Worm (Caenorhabditis elegans) whole organism, L3 larva: ENCODE data around the gene cul-1.

Source experiments
- R02D3.7 ChIP-seq: fragments of 150-350 bp; optimal IDR thresholded peaks from 2 replicates; lab custom pipeline; 2014; ENCODE audit warnings: missing biosample characterization, missing genetic modification characterization
- ZK546.5 ChIP-seq: sonication (generic microtip); optimal IDR thresholded peaks from 2 replicates; lab custom pipeline; 2017; ENCODE audit warnings: missing biosample characterization, missing genetic modification characterization
- aly-2 ChIP-seq: fragments of 150-350 bp; optimal IDR thresholded peaks from 2 replicates; lab custom pipeline; 2014; ENCODE audit warnings: missing biosample characterization, missing genetic modification characterization
- ama-1 ChIP-seq: fragments of 150-350 bp; optimal IDR thresholded peaks from 2 replicates; lab custom pipeline; 2018
- ceh-16 ChIP-seq: sonication (generic microtip); optimal IDR thresholded peaks from 2 replicates; lab custom pipeline; 2017; ENCODE audit warnings: missing biosample characterization, missing genetic modification characterization
- ceh-28 ChIP-seq: fragments of 150-350 bp; optimal IDR thresholded peaks from 2 replicates; lab custom pipeline; 2014; ENCODE audit warnings: missing biosample characterization, missing genetic modification reagents, missing genetic modification characterization
- ceh-82 ChIP-seq: fragments of 150-350 bp; optimal IDR thresholded peaks from 2 replicates; lab custom pipeline; 2014; ENCODE audit warnings: missing biosample characterization, missing genetic modification characterization
- ceh-9 ChIP-seq: sonication (generic microtip); optimal IDR thresholded peaks from 2 replicates; lab custom pipeline; 2018; ENCODE audit warnings: missing biosample characterization, missing genetic modification characterization
- daf-12 ChIP-seq: fragments of 150-350 bp; optimal IDR thresholded peaks from 2 replicates; lab custom pipeline; 2014; ENCODE audit warnings: missing biosample characterization, missing genetic modification reagents, missing genetic modification characterization
- egl-27 ChIP-seq: sonication (generic microtip); optimal IDR thresholded peaks from 4 replicates; lab custom pipeline; 2017; ENCODE audit warnings: missing biosample characterization, missing genetic modification reagents, missing genetic modification characterization
- egl-5 ChIP-seq: fragments of 150-350 bp; optimal IDR thresholded peaks from 2 replicates; lab custom pipeline; 2017; ENCODE audit warnings: missing biosample characterization, missing genetic modification reagents, missing genetic modification characterization, inconsistent platforms
- elt-1 ChIP-seq: fragments of 150-350 bp; optimal IDR thresholded peaks from 2 replicates; lab custom pipeline; 2014; ENCODE audit warnings: missing biosample characterization, missing genetic modification characterization
- elt-2 ChIP-seq: sonication (generic microtip); optimal IDR thresholded peaks from 2 replicates; lab custom pipeline; 2016; ENCODE audit warnings: missing genetic modification reagents, mild to moderate bottlenecking, missing genetic modification characterization, missing compliant biosample characterization
- elt-3 ChIP-seq, 3 experiments: fragments of 150-350 bp in 1 of 3; sonication (generic microtip) in 2 of 3; optimal IDR thresholded peaks; 2 replicates in 2 of 3; 4 replicates in 1 of 3; lab custom pipeline; 2014 to 2017; ENCODE audit warnings: missing biosample characterization in 3 of 3, missing genetic modification characterization in 3 of 3
- eor-1 ChIP-seq, 2 experiments: fragments of 150-350 bp; optimal IDR thresholded peaks; 2 replicates each; lab custom pipeline; 2014 to 2018; ENCODE audit warnings: missing biosample characterization in 2 of 2, missing genetic modification characterization in 2 of 2
- fkh-10 ChIP-seq: sonication (generic microtip); optimal IDR thresholded peaks from 2 replicates; lab custom pipeline; 2017; ENCODE audit warnings: missing biosample characterization, missing genetic modification reagents, missing genetic modification characterization
- fkh-2 ChIP-seq: fragments of 150-350 bp; optimal IDR thresholded peaks from 2 replicates; lab custom pipeline; 2014; ENCODE audit warnings: missing biosample characterization, missing genetic modification reagents, missing genetic modification characterization
- fos-1 ChIP-seq: fragments of 150-350 bp; optimal IDR thresholded peaks from 2 replicates; lab custom pipeline; 2014; ENCODE audit warnings: missing biosample characterization, missing genetic modification characterization
- hmg-11 ChIP-seq: sonication (generic microtip); optimal IDR thresholded peaks from 2 replicates; lab custom pipeline; 2016; ENCODE audit warnings: missing genetic modification characterization, missing compliant biosample characterization
- jun-1 ChIP-seq: fragments of 150-350 bp; optimal IDR thresholded peaks from 2 replicates; lab custom pipeline; 2014; ENCODE audit warnings: missing biosample characterization, missing genetic modification reagents, missing genetic modification characterization
- lin-15B ChIP-seq: fragments of 150-350 bp; optimal IDR thresholded peaks from 2 replicates; lab custom pipeline; 2014; ENCODE audit warnings: missing biosample characterization, missing genetic modification characterization
- lin-39 ChIP-seq: fragments of 150-350 bp; optimal IDR thresholded peaks from 2 replicates; lab custom pipeline; 2018; ENCODE audit warnings: missing biosample characterization, missing genetic modification reagents, missing genetic modification characterization
- lsy-12 ChIP-seq: sonication (generic microtip); optimal IDR thresholded peaks from 2 replicates; lab custom pipeline; 2016; ENCODE audit warnings: mild to moderate bottlenecking, missing genetic modification characterization, missing compliant biosample characterization
- mdl-1 ChIP-seq: fragments of 150-350 bp; optimal IDR thresholded peaks from 2 replicates; lab custom pipeline; 2014; ENCODE audit warnings: missing biosample characterization, missing genetic modification characterization
- mml-1 ChIP-seq: fragments of 150-350 bp; sonication (generic microtip); optimal IDR thresholded peaks from 3 replicates; lab custom pipeline; 2014; ENCODE audit warnings: missing biosample characterization, missing genetic modification characterization
- nfya-1 ChIP-seq: sonication (generic microtip); optimal IDR thresholded peaks from 2 replicates; lab custom pipeline; 2017; ENCODE audit warnings: missing genetic modification characterization, mild to moderate bottlenecking, missing compliant biosample characterization, antibody characterized with exemption, moderate library complexity; ENCODE audit not compliant: insufficient read depth
- nhr-11 ChIP-seq: fragments of 150-350 bp; optimal IDR thresholded peaks from 2 replicates; lab custom pipeline; 2014; ENCODE audit warnings: missing biosample characterization, missing genetic modification characterization
- nhr-12 ChIP-seq: fragments of 150-350 bp; optimal IDR thresholded peaks from 2 replicates; lab custom pipeline; 2014; ENCODE audit warnings: missing biosample characterization, missing genetic modification characterization
- nhr-23 ChIP-seq: fragments of 150-350 bp; optimal IDR thresholded peaks from 2 replicates; lab custom pipeline; 2014; ENCODE audit warnings: missing biosample characterization, missing genetic modification reagents, missing genetic modification characterization
- nhr-237 ChIP-seq: fragments of 150-350 bp; optimal IDR thresholded peaks from 2 replicates; lab custom pipeline; 2014; ENCODE audit warnings: missing biosample characterization, missing genetic modification characterization
- nhr-25 ChIP-seq: sonication (generic microtip); optimal IDR thresholded peaks from 2 replicates; lab custom pipeline; 2017; ENCODE audit warnings: missing biosample characterization, missing genetic modification characterization
- nhr-28 ChIP-seq: fragments of 150-350 bp; optimal IDR thresholded peaks from 2 replicates; lab custom pipeline; 2014; ENCODE audit warnings: missing biosample characterization, missing genetic modification characterization
- nhr-43 ChIP-seq: sonication (generic microtip); optimal IDR thresholded peaks from 2 replicates; lab custom pipeline; 2016; ENCODE audit warnings: mild to moderate bottlenecking, missing genetic modification characterization, missing compliant biosample characterization; ENCODE audit not compliant: poor library complexity, severe bottlenecking
- nhr-67 ChIP-seq: fragments of 150-350 bp; optimal IDR thresholded peaks from 2 replicates; lab custom pipeline; 2014; ENCODE audit warnings: missing biosample characterization, missing genetic modification characterization
- nhr-76 ChIP-seq: fragments of 150-350 bp; sonication (generic microtip); optimal IDR thresholded peaks from 5 replicates; lab custom pipeline; 2014; ENCODE audit warnings: missing biosample characterization, missing genetic modification characterization
- nhr-77 ChIP-seq: fragments of 150-350 bp; optimal IDR thresholded peaks from 2 replicates; lab custom pipeline; 2014; ENCODE audit warnings: missing biosample characterization, missing genetic modification characterization
- pha-4 ChIP-seq: fragments of 150-350 bp; optimal IDR thresholded peaks from 2 replicates; lab custom pipeline; 2014; ENCODE audit warnings: missing biosample characterization, missing genetic modification reagents, missing genetic modification characterization
- pqm-1 ChIP-seq: fragments of 150-350 bp; optimal IDR thresholded peaks from 2 replicates; lab custom pipeline; 2017; ENCODE audit warnings: missing biosample characterization, missing genetic modification characterization, inconsistent platforms
- sea-2 ChIP-seq: fragments of 150-350 bp; sonication (generic microtip); optimal IDR thresholded peaks from 4 replicates; lab custom pipeline; 2014; ENCODE audit warnings: missing biosample characterization, missing genetic modification reagents, missing genetic modification characterization
- skn-1 ChIP-seq: fragments of 150-350 bp; optimal IDR thresholded peaks from 2 replicates; lab custom pipeline; 2014; ENCODE audit warnings: missing biosample characterization, missing genetic modification characterization
- snpc-4 ChIP-seq: fragments of 150-350 bp; optimal IDR thresholded peaks from 2 replicates; lab custom pipeline; 2014; ENCODE audit warnings: missing biosample characterization, missing genetic modification characterization
- tbx-2 ChIP-seq: sonication (generic microtip); optimal IDR thresholded peaks from 2 replicates; lab custom pipeline; 2016; ENCODE audit warnings: mild to moderate bottlenecking, missing genetic modification characterization, missing compliant biosample characterization
- unc-39 ChIP-seq: sonication (generic microtip); optimal IDR thresholded peaks from 4 replicates; lab custom pipeline; 2017; ENCODE audit warnings: missing biosample characterization, missing genetic modification characterization
- unc-62 ChIP-seq: fragments of 150-350 bp; sonication (generic microtip); optimal IDR thresholded peaks from 4 replicates; lab custom pipeline; 2014; ENCODE audit warnings: missing biosample characterization, missing genetic modification reagents, missing genetic modification characterization
- zag-1 ChIP-seq: fragments of 150-350 bp; optimal IDR thresholded peaks from 2 replicates; lab custom pipeline; 2014; ENCODE audit warnings: missing biosample characterization, missing genetic modification characterization
- ztf-11 ChIP-seq: fragments of 150-350 bp; optimal IDR thresholded peaks from 2 replicates; lab custom pipeline; 2014; ENCODE audit warnings: missing biosample characterization, missing genetic modification characterization
- ztf-4 ChIP-seq: fragments of 150-350 bp; optimal IDR thresholded peaks from 2 replicates; lab custom pipeline; 2014; ENCODE audit warnings: missing biosample characterization, missing genetic modification characterization

Gene cul-1

ce11 chrIII:10460427-10461163, 10.4 kb upstream of the cul-1 start, which contains the start of gene ecps-1 (continued):
- no peak for TF ChIP-seq daf-12 (tag; lab: Kevin White, UChicago)
- TF ChIP-seq nhr-76 (tag; lab: Kevin White, UChicago), result no peak
- TF ChIP-seq pha-4 (tag; lab: Kevin White, UChicago), result peak; percentile 97
- no peak for TF ChIP-seq ztf-4 (tag; lab: Kevin White, UChicago)
- TF ChIP-seq eor-1 (tag; optimal IDR thresholded peaks at IDR 0.05; lab: Kevin White, UChicago), result no peak
- TF ChIP-seq skn-1 (tag; lab: Kevin White, UChicago), result peak; percentile 97
- TF ChIP-seq nhr-25, result peak; percentile 76
- peak; percentile 13 for TF ChIP-seq elt-1 (tag; lab: Kevin White, UChicago)
- TF ChIP-seq elt-2 (tag; lab: Kevin White, UChicago), result peak; percentile 51
- TF ChIP-seq nhr-237, result no peak
- TF ChIP-seq unc-62, result peak; percentile 12
- no peak for TF ChIP-seq ztf-11 (tag; lab: Kevin White, UChicago)
- no peak for TF ChIP-seq ama-1
- no peak for TF ChIP-seq nhr-28
- TF ChIP-seq lin-39, result peak; percentile 32
- no peak for TF ChIP-seq fkh-2 (tag; lab: Kevin White, UChicago)
- TF ChIP-seq ceh-82 (tag; lab: Kevin White, UChicago), result peak; percentile 62
- no peak for TF ChIP-seq mml-1 (tag; lab: Kevin White, UChicago)
- peak; percentile 89 for TF ChIP-seq nhr-23 (tag; lab: Kevin White, UChicago)
- no peak for TF ChIP-seq ceh-16 (tag; lab: Kevin White, UChicago)
- TF ChIP-seq fkh-10, result peak; percentile 53
- no peak for TF ChIP-seq elt-3 (tag; optimal IDR thresholded peaks at IDR 0.05; lab: Kevin White, UChicago)
- no peak for TF ChIP-seq nhr-77 (tag; lab: Kevin White, UChicago)
- no peak for TF ChIP-seq nfya-1
- no peak for TF ChIP-seq fos-1 (tag; lab: Kevin White, UChicago)

DNA sequence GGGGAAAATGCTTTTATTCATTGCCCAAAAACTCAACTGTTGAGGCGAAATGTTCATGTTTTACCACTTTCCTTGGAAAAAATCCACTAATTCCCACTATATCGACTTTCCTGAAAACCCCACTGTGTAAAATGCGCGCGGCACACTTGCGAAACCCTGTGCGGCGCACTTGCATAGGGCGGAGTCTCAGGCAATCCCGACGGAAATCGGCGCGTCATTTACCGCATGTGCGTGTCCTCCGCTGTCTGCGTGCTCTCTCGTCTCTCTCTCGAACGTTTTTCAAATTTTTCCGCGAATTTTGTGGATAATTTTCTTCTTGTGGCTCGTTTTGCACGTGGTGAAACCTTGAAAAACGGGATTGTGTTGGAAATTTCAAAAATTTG, 9.9 kb upstream of the cul-1 start, which contains the start of gene atx-2:
Gene atx-2 (plus strand): TSS at position 226 of the 383 bp plus-strand sequence.
- no peak for TF ChIP-seq nhr-28
- peak; percentile 98 for TF ChIP-seq hmg-11 (tag; lab: Kevin White, UChicago)
- no peak for TF ChIP-seq nhr-237
- TF ChIP-seq mml-1 (tag; lab: Kevin White, UChicago), result no peak
- TF ChIP-seq nhr-25, result peak; percentile 56
- TF ChIP-seq elt-3 (tag; optimal IDR thresholded peaks at IDR 0.05; lab: Kevin White, UChicago), result no peak
- peak; percentile 11 for TF ChIP-seq pqm-1 (tag; lab: Kevin White, UChicago)
- TF ChIP-seq ceh-9 (tag; lab: Kevin White, UChicago), result no peak
- TF ChIP-seq nfya-1, result peak; percentile 69
- TF ChIP-seq jun-1 (tag; lab: Kevin White, UChicago), result no peak
- no peak for TF ChIP-seq fkh-2 (tag; lab: Kevin White, UChicago)
- TF ChIP-seq eor-1 (tag; optimal IDR thresholded peaks at IDR 0.05; lab: Kevin White, UChicago), result no peak
- peak; percentile 72 for TF ChIP-seq ceh-16 (tag; lab: Kevin White, UChicago)
- TF ChIP-seq mdl-1 (tag; lab: Kevin White, UChicago), result peak; percentile 72
- no peak for TF ChIP-seq nhr-67 (tag; lab: Kevin White, UChicago)
- TF ChIP-seq zag-1, result no peak
- peak; percentile 73 for TF ChIP-seq ceh-28
- TF ChIP-seq skn-1 (tag; lab: Kevin White, UChicago), result peak; percentile 59
- peak; percentile 78 for TF ChIP-seq tbx-2
- TF ChIP-seq daf-12 (tag; lab: Kevin White, UChicago), result no peak
- TF ChIP-seq nhr-76 (tag; lab: Kevin White, UChicago), result no peak
- TF ChIP-seq aly-2 (tag; lab: Kevin White, UChicago), result no peak
- no peak for TF ChIP-seq unc-39 (tag; lab: Kevin White, UChicago)
- TF ChIP-seq ztf-11 (tag; lab: Kevin White, UChicago), result no peak
- TF ChIP-seq elt-2 (tag; lab: Kevin White, UChicago), result peak; percentile 46
- TF ChIP-seq lin-39, result peak; percentile 91
- TF ChIP-seq nhr-23 (tag; lab: Kevin White, UChicago), result peak; percentile 77
- peak; percentile 93 for TF ChIP-seq nhr-43 (tag; lab: Kevin White, UChicago)
- TF ChIP-seq ZK546.5 (tag; lab: Kevin White, UChicago), result no peak
- peak; percentile 32 for TF ChIP-seq snpc-4 (tag; lab: Kevin White, UChicago)
- peak; percentile 26 for TF ChIP-seq egl-5 (tag; lab: Kevin White, UChicago)
- no peak for TF ChIP-seq nhr-77 (tag; lab: Kevin White, UChicago)
- peak; percentile 42 for TF ChIP-seq fkh-10
- TF ChIP-seq lin-15B (tag; lab: Kevin White, UChicago), result peak; percentile 80
- TF ChIP-seq egl-27 (tag; lab: Kevin White, UChicago), result peak; percentile 22
- no peak for TF ChIP-seq ama-1
- no peak for TF ChIP-seq unc-62
- peak; percentile 62 for TF ChIP-seq pha-4 (tag; lab: Kevin White, UChicago)
- TF ChIP-seq nhr-12 (tag; lab: Kevin White, UChicago), result no peak
- no peak for TF ChIP-seq ztf-4 (tag; lab: Kevin White, UChicago)
- peak; percentile 79 for TF ChIP-seq R02D3.7 (tag; lab: Kevin White, UChicago)
- peak; percentile 28 for TF ChIP-seq fos-1 (tag; lab: Kevin White, UChicago)
- TF ChIP-seq ceh-82 (tag; lab: Kevin White, UChicago), result peak; percentile 56
- no peak for TF ChIP-seq nhr-11 (tag; lab: Kevin White, UChicago)
- TF ChIP-seq lsy-12, result peak; percentile 85
- peak; percentile 56 for TF ChIP-seq elt-1 (tag; lab: Kevin White, UChicago)
- TF ChIP-seq sea-2 (GFP tag; lab: Kevin White, UChicago), result no peak
